Fruit fly (Drosophila melanogaster) whole organism, larva: Measurements from ENCODE around the gene CG5386.
"Not testable (repeated sequence)": the region's sequence is repeated elsewhere in the genome, so short reads cannot be mapped to it uniquely, and the experiment has no call there.

Experiments used
- noc ChIP-seq: fragments of 200-800 bp; sonication (Bioruptor generic); optimal IDR thresholded peaks from 3 replicates; lab custom pipeline; 2019; ENCODE audit warnings: missing biosample characterization, mild to moderate bottlenecking, missing genetic modification characterization, moderate library complexity

The CG5386 gene

dm6 chr3R:22356464-22357410 is 14.7 kb upstream of the CG5386 start, which contains the start of gene Sar1:
TSS of gene Sar1 (plus strand) at chr3R:22356685.
- peak; percentile 48 for TF ChIP-seq noc (tag; lab: Kevin White, UChicago)

DNA sequence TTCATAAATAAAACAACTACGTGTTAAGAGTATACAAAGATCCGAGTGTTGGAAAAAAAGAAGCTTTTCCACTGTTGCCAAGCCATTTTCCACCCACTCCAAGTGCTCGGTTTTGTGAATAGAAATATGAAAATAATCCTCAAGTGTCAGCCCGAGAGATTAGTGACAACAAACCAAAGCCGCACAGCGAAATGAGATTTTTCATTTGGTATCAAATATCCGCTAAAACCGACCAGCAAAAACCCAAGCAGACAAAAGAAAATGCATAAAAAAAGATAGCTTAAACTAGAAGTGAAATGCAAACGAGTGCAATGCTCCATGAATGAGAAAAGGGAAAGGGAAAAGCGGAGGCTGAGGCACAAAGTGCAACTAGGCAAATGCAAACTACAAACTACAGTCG is 9.3 kb upstream of the CG5386 start, which contains the start of gene rdhB:
TSS of gene rdhB (plus strand) at position 301 of the 400 bp plus-strand sequence.
- TF ChIP-seq noc (tag; lab: Kevin White, UChicago), result no peak

dm6 chr3R:22342708-22343107 is 657 bp upstream of the CG5386 start:
- no peak for TF ChIP-seq noc (tag; lab: Kevin White, UChicago)

DNA sequence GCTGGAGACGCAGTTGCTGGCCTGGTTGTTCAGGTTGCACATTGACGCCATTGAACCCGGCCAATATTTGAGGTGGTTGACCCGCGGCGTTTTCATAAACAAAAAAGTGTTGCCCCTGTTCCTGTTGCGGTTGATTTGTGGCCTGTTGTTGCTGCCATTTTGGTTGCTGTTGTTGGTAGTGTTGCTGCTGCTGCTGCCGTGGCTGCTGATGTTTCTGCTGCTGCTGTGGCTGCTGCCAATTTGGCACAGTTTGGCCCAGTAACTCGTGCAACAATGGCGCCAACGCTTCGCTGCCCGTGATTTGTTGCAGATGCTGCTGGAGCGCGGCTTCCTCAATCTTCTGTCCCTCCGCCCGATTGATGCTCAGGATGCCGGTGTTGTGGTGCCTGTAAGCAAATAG is 399 bp downstream of the CG5386 start:
- no peak for TF ChIP-seq noc (tag; lab: Kevin White, UChicago)

DNA sequence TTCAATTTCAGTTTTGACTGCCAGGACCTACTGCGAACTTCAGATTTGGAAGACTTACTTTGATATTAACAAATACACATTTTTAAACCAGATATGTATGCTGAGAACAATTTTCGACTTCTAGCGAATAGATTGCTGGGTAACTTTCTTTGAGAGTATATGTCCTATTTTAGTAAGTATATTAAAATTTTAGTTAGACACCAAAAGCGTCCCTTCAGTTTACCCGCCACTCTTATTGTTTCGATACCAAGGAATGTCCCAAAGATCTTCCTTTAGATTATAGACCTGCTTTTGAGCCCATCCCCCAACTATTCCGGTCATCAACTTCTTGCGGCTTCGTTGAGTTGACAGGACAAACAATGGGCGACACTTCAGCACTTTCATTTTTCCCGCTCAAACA is 1.8 kb downstream of the CG5386 start, which contains the start of gene CG5388:
TSS of gene CG5388 (minus strand) at position 101 of the 400 bp plus-strand sequence.
- no peak for TF ChIP-seq noc (tag; lab: Kevin White, UChicago)

dm6 chr3R:22339510-22339909 is 2.5 kb downstream of the CG5386 start:
- no peak for TF ChIP-seq noc (tag; lab: Kevin White, UChicago)

dm6 chr3R:22334050-22334449 is 8.0 kb downstream of the CG5386 start, which contains the start of gene CG5391:
TSS of gene CG5391 (minus strand) at chr3R:22334150.
- TF ChIP-seq noc (tag; lab: Kevin White, UChicago), result no peak

- TF ChIP-seq noc (tag; lab: Kevin White, UChicago), result no peak
These were observed 10.4 kb downstream of the CG5386 start, which contains the start of gene CG13862 for dm6 chr3R:22331691-22332090. TSS of gene CG13862 (plus strand) at chr3R:22331991.

- no peak for TF ChIP-seq noc (tag; lab: Kevin White, UChicago)
These were observed 11.4 kb downstream of the CG5386 start, which contains the start of gene CG33721 for dm6 chr3R:22330512-22331119. TSS of gene CG33721 (plus strand) at chr3R:22331069.

DNA sequence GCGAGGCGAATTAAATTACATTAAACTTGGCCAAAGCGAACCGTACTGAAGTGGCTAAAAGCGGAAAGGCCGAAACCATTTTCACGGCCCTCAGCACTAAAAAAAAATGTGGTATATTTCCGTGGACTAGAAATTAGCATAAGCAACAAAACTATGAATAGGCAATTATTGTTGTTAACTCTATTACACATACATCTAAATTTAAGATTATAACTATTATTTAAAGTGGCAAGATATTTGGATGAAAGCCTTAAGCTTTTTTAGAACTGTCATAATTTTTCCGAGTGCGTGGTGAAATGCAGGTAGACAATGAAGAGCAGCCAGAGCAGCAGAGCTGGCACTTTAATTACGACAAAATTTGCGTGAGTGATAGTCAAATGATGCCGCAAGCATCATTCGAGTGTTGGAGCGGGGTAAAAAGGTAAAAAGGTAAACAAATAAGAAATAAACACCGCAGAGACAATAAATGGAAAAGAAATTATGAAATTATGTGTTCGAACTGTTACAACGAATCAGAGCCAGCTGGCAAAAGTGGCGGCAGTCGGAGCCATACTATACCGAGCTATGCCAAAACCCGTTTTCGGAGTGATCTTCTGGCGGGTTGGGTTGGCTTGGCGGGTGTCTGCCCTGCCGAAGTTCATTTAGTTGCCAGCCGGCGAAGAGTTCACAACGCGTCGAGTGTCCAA is 13.2 kb downstream of the CG5386 start, which contains the start of gene CG7080:
TSS of gene CG7080 (plus strand) at position 636 of the 686 bp plus-strand sequence.
- no peak for TF ChIP-seq noc (tag; lab: Kevin White, UChicago)

DNA sequence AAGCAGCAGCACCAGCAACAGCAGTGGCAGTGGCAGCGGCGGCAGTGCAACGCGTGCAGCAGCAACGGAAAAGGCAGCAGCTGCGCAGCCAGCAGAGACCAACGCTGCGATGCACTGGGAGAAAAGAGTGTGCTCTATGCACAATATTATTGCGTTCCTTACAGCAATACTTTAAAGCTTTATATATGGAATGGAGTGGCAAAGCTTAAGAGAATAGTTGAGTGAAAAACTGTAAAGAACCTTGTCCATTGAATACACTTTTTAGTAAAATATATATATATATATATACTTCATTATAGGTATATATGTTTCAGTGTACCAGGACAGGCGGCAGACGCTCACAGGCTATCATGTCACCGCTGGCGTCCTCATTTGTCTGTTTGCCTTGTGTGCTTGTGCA is 17.3 kb downstream of the CG5386 start:
- no peak for TF ChIP-seq noc (tag; lab: Kevin White, UChicago)

DNA sequence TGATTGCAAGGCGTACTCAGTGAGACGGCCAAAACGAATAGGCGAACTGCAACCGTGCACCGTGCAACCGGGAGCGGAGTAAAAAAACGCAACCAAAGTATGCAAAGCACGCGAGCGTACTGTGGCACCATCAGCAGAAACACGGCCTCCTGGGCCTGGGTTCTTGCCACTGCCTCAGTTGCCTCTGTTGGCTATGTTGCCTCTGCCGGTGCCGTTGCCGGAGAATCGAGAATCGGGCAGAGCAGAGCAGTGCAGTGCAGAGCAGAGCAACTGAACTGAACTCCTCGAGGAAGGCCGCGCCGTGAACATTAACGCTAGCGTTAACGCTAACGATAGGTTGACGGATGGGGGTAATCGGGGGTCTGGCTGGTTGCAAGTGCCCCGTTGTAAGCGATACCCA is 18.1 kb downstream of the CG5386 start, which contains the start of gene CG34377:
TSS of gene CG34377 (minus strand) at position 101 of the 400 bp plus-strand sequence.
- TF ChIP-seq noc (tag; lab: Kevin White, UChicago), result no peak

dm6 chr3R:22300064-22300463 is 42.0 kb downstream of the CG5386 start:
- no peak for TF ChIP-seq noc (tag; lab: Kevin White, UChicago)

- not testable (repeated sequence) for TF ChIP-seq noc (tag; lab: Kevin White, UChicago)
These were observed 43.5 kb downstream of the CG5386 start, which contains the start of gene CG7084 for dm6 chr3R:22298505-22298904. TSS of gene CG7084 (plus strand) at chr3R:22298805.
